Worm (Caenorhabditis elegans) whole organism, L4 larva: Measurements from ENCODE around the gene Y55F3AM.5.

Source experiments
- F10B5.3 ChIP-seq: sonication (generic microtip); optimal IDR thresholded peaks from 2 replicates; lab custom pipeline; 2016; ENCODE audit warnings: mild to moderate bottlenecking, missing genetic modification characterization, missing compliant biosample characterization
- F44E2.7 ChIP-seq: fragments of 200-800 bp; sonication (Bioruptor generic); IDR thresholded peaks from 2 replicates; pipeline ENCODE4 v2.1.2; 2022; ENCODE audit warnings: missing genetic modification characterization, missing compliant biosample characterization
- R02D3.7 ChIP-seq: fragments of 150-350 bp; sonication (generic microtip); optimal IDR thresholded peaks from 3 replicates; lab custom pipeline; 2014; ENCODE audit warnings: missing biosample characterization, missing genetic modification characterization
- T20F7.1 ChIP-seq: fragments of 200-800 bp; sonication (Bioruptor generic); optimal IDR thresholded peaks from 2 replicates; lab custom pipeline; 2018; ENCODE audit warnings: mild to moderate bottlenecking, missing genetic modification characterization, missing compliant biosample characterization
- T26A8.4 ChIP-seq: fragments of 200-800 bp; sonication (Bioruptor generic); IDR thresholded peaks from 2 replicates; pipeline ENCODE4 v1.3.6; 2022; ENCODE audit warnings: missing genetic modification characterization, missing compliant biosample characterization
- Y75B8A.6 ChIP-seq: fragments of 200-800 bp; sonication (Bioruptor generic); IDR thresholded peaks from 2 replicates; pipeline ENCODE4 v1.3.6; 2022; ENCODE audit warnings: missing genetic modification reagents, missing genetic modification characterization, missing compliant biosample characterization
- ama-1 ChIP-seq: fragments of 150-350 bp; optimal IDR thresholded peaks from 2 replicates; lab custom pipeline; 2014; ENCODE audit warnings: inconsistent platforms, mixed read lengths
- ceh-32 ChIP-seq: sonication (generic microtip); optimal IDR thresholded peaks from 2 replicates; lab custom pipeline; 2016; ENCODE audit warnings: mild to moderate bottlenecking, missing genetic modification characterization, missing compliant biosample characterization; ENCODE audit not compliant: poor library complexity
- ctbp-1 ChIP-seq: fragments of 200-800 bp; sonication (Bioruptor generic); IDR thresholded peaks from 2 replicates; pipeline ENCODE4 v1.3.6; 2022; ENCODE audit warnings: missing genetic modification reagents, missing genetic modification characterization, missing compliant biosample characterization
- daf-12 ChIP-seq: fragments of 150-350 bp; optimal IDR thresholded peaks from 2 replicates; lab custom pipeline; 2014; ENCODE audit warnings: missing biosample characterization, missing genetic modification reagents, missing genetic modification characterization
- daf-16 ChIP-seq, 3 experiments: sonication (generic microtip); optimal IDR thresholded peaks; 2 replicates each; lab custom pipeline; 2016 to 2017; ENCODE audit warnings: missing genetic modification characterization in 3 of 3, missing genetic modification reagents in 3 of 3, mild to moderate bottlenecking in 2 of 3, missing compliant biosample characterization in 2 of 3, missing biosample characterization in 1 of 3, moderate library complexity in 1 of 3
- daf-8 ChIP-seq: fragments of 200-800 bp; sonication (Bioruptor generic); IDR thresholded peaks from 2 replicates; pipeline ENCODE4 v1.3.6; 2022; ENCODE audit warnings: missing genetic modification characterization, missing compliant biosample characterization
- dmd-9 ChIP-seq: fragments of 200-800 bp; sonication (Bioruptor generic); IDR thresholded peaks from 2 replicates; pipeline ENCODE4 v1.3.6; 2022; ENCODE audit warnings: missing genetic modification reagents, missing genetic modification characterization, missing compliant biosample characterization
- fkh-10 ChIP-seq: fragments of 150-350 bp; optimal IDR thresholded peaks from 2 replicates; lab custom pipeline; 2014; ENCODE audit warnings: missing biosample characterization, missing genetic modification reagents, missing genetic modification characterization
- gei-8 ChIP-seq: fragments of 200-800 bp; sonication (Bioruptor generic); optimal IDR thresholded peaks from 2 replicates; lab custom pipeline; 2018; ENCODE audit warnings: mild to moderate bottlenecking, missing genetic modification characterization, missing compliant biosample characterization
- hlh-11 ChIP-seq: fragments of 200-800 bp; sonication (Bioruptor generic); optimal IDR thresholded peaks from 2 replicates; lab custom pipeline; 2018; ENCODE audit warnings: mild to moderate bottlenecking, missing genetic modification characterization, missing compliant biosample characterization
- hlh-30 ChIP-seq: sonication (generic microtip); optimal IDR thresholded peaks from 2 replicates; lab custom pipeline; 2017; ENCODE audit warnings: antibody characterized with exemption, mild to moderate bottlenecking, missing genetic modification characterization, missing compliant biosample characterization; ENCODE audit not compliant: insufficient read depth
- jun-1 ChIP-seq: fragments of 150-350 bp; optimal IDR thresholded peaks from 2 replicates; lab custom pipeline; 2014; ENCODE audit warnings: missing biosample characterization, missing genetic modification reagents, missing genetic modification characterization
- lim-7 ChIP-seq: fragments of 200-800 bp; sonication (Bioruptor generic); IDR thresholded peaks from 2 replicates; pipeline ENCODE4 v1.3.6; 2022; ENCODE audit warnings: missing genetic modification characterization, missing compliant biosample characterization
- lin-1 ChIP-seq: fragments of 200-800 bp; sonication (Bioruptor generic); IDR thresholded peaks from 2 replicates; pipeline ENCODE4 v1.3.6; 2022; ENCODE audit warnings: missing genetic modification reagents, missing genetic modification characterization, missing compliant biosample characterization
- mdl-1 ChIP-seq, 2 experiments: fragments of 150-350 bp in 1 of 2; sonication (generic microtip) in 1 of 2; optimal IDR thresholded peaks; 2 replicates each; lab custom pipeline; 2014 to 2017; ENCODE audit warnings: missing biosample characterization in 2 of 2, missing genetic modification characterization in 2 of 2
- mep-1 ChIP-seq: fragments of 150-350 bp; sonication (generic microtip); optimal IDR thresholded peaks from 3 replicates; lab custom pipeline; 2014; ENCODE audit warnings: missing biosample characterization, missing genetic modification characterization
- mxl-2 ChIP-seq: fragments of 200-800 bp; sonication (Bioruptor generic); conservative IDR thresholded peaks from 2 replicates; pipeline ENCODE4 v1.3.6; 2022; ENCODE audit warnings: missing genetic modification reagents, missing genetic modification characterization, missing compliant biosample characterization
- mxl-3 ChIP-seq: fragments of 200-800 bp; sonication (Bioruptor generic); optimal IDR thresholded peaks from 2 replicates; lab custom pipeline; 2018; ENCODE audit warnings: mild to moderate bottlenecking, missing genetic modification characterization, missing compliant biosample characterization
- nhr-102 ChIP-seq: sonication (generic microtip); optimal IDR thresholded peaks from 2 replicates; lab custom pipeline; 2016; ENCODE audit warnings: mild to moderate bottlenecking, missing genetic modification characterization, moderate library complexity, missing compliant biosample characterization
- nhr-11 ChIP-seq: fragments of 150-350 bp; optimal IDR thresholded peaks from 2 replicates; lab custom pipeline; 2014; ENCODE audit warnings: missing biosample characterization, missing genetic modification characterization
- nhr-111 ChIP-seq: fragments of 200-800 bp; sonication (Bioruptor generic); optimal IDR thresholded peaks from 2 replicates; lab custom pipeline; 2018; ENCODE audit warnings: mild to moderate bottlenecking, missing genetic modification characterization, missing compliant biosample characterization
- nhr-237 ChIP-seq: sonication (generic microtip); optimal IDR thresholded peaks from 2 replicates; lab custom pipeline; 2017; ENCODE audit warnings: missing biosample characterization, missing genetic modification characterization
- nhr-25 ChIP-seq: sonication (generic microtip); optimal IDR thresholded peaks from 2 replicates; lab custom pipeline; 2017; ENCODE audit warnings: missing genetic modification characterization, mild to moderate bottlenecking, missing compliant biosample characterization, antibody characterized with exemption, moderate library complexity, borderline replicate concordance; ENCODE audit not compliant: insufficient read depth
- nhr-41 ChIP-seq: fragments of 200-800 bp; sonication (Bioruptor generic); IDR thresholded peaks from 2 replicates; pipeline ENCODE4 v1.3.6; 2022; ENCODE audit warnings: missing genetic modification reagents, missing genetic modification characterization, missing compliant biosample characterization
- nhr-42 ChIP-seq: fragments of 200-800 bp; sonication (Bioruptor generic); IDR thresholded peaks from 2 replicates; pipeline ENCODE4 v1.3.6; 2022; ENCODE audit warnings: missing genetic modification characterization, missing compliant biosample characterization
- nhr-48 ChIP-seq: sonication (generic microtip); optimal IDR thresholded peaks from 2 replicates; lab custom pipeline; 2016; ENCODE audit warnings: mild to moderate bottlenecking, missing genetic modification characterization, missing compliant biosample characterization
- pha-4 ChIP-seq, 2 experiments: fragments of 150-350 bp in 1 of 2; fragments of 200-800 bp in 1 of 2; sonication (Bioruptor generic) in 1 of 2; IDR thresholded peaks in 1 of 2; optimal IDR thresholded peaks in 1 of 2; 2 replicates each; pipeline versions ENCODE4 v1.3.6 to Lab custom; 2014 to 2022; ENCODE audit warnings: missing genetic modification characterization in 2 of 2, missing genetic modification reagents in 2 of 2, missing biosample characterization in 1 of 2, missing compliant biosample characterization in 1 of 2
- pqm-1 ChIP-seq: sonication (generic microtip); optimal IDR thresholded peaks from 2 replicates; lab custom pipeline; 2017; ENCODE audit warnings: missing biosample characterization, missing genetic modification characterization
- rbr-2 ChIP-seq: sonication (generic microtip); optimal IDR thresholded peaks from 2 replicates; lab custom pipeline; 2016; ENCODE audit warnings: missing genotype, missing genetic modification characterization, missing compliant biosample characterization
- skn-1 ChIP-seq: fragments of 150-350 bp; optimal IDR thresholded peaks from 2 replicates; lab custom pipeline; 2014; ENCODE audit warnings: missing biosample characterization, missing genetic modification characterization
- snpc-1.2 ChIP-seq: fragments of 200-800 bp; sonication (Bioruptor generic); IDR thresholded peaks from 2 replicates; pipeline ENCODE4 v1.3.6; 2022; ENCODE audit warnings: missing genetic modification reagents, missing genetic modification characterization, missing compliant biosample characterization
- spr-3 ChIP-seq: fragments of 200-800 bp; sonication (Bioruptor generic); optimal IDR thresholded peaks from 2 replicates; lab custom pipeline; 2018; ENCODE audit warnings: mild to moderate bottlenecking, missing genetic modification characterization, missing compliant biosample characterization
- tra-1 ChIP-seq: fragments of 200-800 bp; sonication (Bioruptor generic); IDR thresholded peaks from 2 replicates; pipeline ENCODE4 v1.3.6; 2022; ENCODE audit warnings: missing genetic modification reagents, missing genetic modification characterization, missing compliant biosample characterization
- unc-130 ChIP-seq: sonication (generic microtip); optimal IDR thresholded peaks from 2 replicates; lab custom pipeline; 2016; ENCODE audit warnings: missing genetic modification reagents, missing genetic modification characterization, missing compliant biosample characterization
- zfp-2 ChIP-seq: sonication (generic microtip); optimal IDR thresholded peaks from 2 replicates; lab custom pipeline; 2016; ENCODE audit warnings: mild to moderate bottlenecking, missing genetic modification characterization, missing compliant biosample characterization
- zip-11 ChIP-seq: fragments of 200-800 bp; sonication (Bioruptor generic); IDR thresholded peaks from 2 replicates; pipeline ENCODE4 v1.3.6; 2022; ENCODE audit warnings: missing genetic modification characterization, missing compliant biosample characterization
- zip-2 ChIP-seq: fragments of 150-350 bp; optimal IDR thresholded peaks from 2 replicates; lab custom pipeline; 2014; ENCODE audit warnings: missing biosample characterization, missing genetic modification characterization
- ztf-7 ChIP-seq: fragments of 150-350 bp; optimal IDR thresholded peaks from 2 replicates; lab custom pipeline; 2014; ENCODE audit warnings: missing biosample characterization, missing genetic modification characterization

The Y55F3AM.5 gene

DNA sequence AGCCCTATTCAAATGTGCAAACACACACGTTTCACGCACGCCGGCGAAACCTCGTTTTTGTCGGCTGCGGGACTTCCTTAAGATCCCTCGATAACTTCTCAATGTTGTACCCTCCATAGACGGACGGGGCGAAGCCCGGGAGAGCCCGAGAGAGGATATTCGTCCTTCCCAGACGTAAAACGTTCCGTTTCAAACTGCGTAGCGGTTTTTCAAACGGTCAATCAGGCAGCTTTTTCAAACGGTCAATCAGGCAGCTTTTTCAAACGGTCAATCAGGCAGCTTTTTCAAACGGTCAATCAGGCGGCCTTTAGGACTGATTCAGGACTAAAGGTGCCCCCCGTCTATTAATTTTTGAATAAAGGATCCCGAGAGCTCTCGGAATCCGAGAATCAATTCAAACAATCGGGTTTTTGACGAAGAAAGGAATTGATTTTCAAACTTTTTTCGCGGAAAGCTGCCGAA, 7.8 kb upstream of the Y55F3AM.5 start (continued):
- TF ChIP-seq nhr-48 (tag; lab: Kevin White, UChicago), result no peak
- peak; percentile 55; the same call in 1 of the 2 replicates for TF ChIP-seq lin-1 (GFP tag; lab: Robert Waterston, UW)
- TF ChIP-seq nhr-111 (GFP tag; lab: Kevin White, UChicago), result peak; percentile 52
- peak; percentile 29 for TF ChIP-seq hlh-11
- TF ChIP-seq jun-1 (tag; lab: Kevin White, UChicago), result no peak
- TF ChIP-seq nhr-102, result peak; percentile 47
- no peak for TF ChIP-seq hlh-30 (tag; lab: Kevin White, UChicago)
- no peak for TF ChIP-seq ztf-7 (tag; lab: Kevin White, UChicago)
- no peak for TF ChIP-seq daf-8 (GFP tag; lab: Robert Waterston, UW)
- TF ChIP-seq Y75B8A.6 (GFP tag; lab: Robert Waterston, UW), result no peak
- TF ChIP-seq dmd-9 (GFP tag; lab: Robert Waterston, UW), result peak; percentile 53; the same call in 1 of the 2 replicates
- no peak for TF ChIP-seq rbr-2
- TF ChIP-seq tra-1 (GFP tag; lab: Robert Waterston, UW), result no peak
- TF ChIP-seq mdl-1 (tag; optimal IDR thresholded peaks at IDR 0.05; lab: Kevin White, UChicago), result no peak
- TF ChIP-seq nhr-11 (tag; lab: Kevin White, UChicago), result no peak
- 0 out of 2 replicates have a peak, but pooled peaks have one; percentile 23 for TF ChIP-seq nhr-42 (GFP tag; lab: Robert Waterston, UW)
- TF ChIP-seq T26A8.4 (GFP tag; lab: Robert Waterston, UW), result peak; percentile 85
- TF ChIP-seq nhr-41 (GFP tag; lab: Robert Waterston, UW), result no peak
- no peak for TF ChIP-seq mxl-2 (GFP tag; lab: Robert Waterston, UW)
- peak; percentile 43 for TF ChIP-seq spr-3 (GFP tag; lab: Kevin White, UChicago)
- TF ChIP-seq skn-1, result no peak
- TF ChIP-seq ama-1 (lab: Kevin White, UChicago), result peak; percentile 95
- TF ChIP-seq ctbp-1 (GFP tag; lab: Robert Waterston, UW), result peak; percentile 41; the same call in 1 of the 2 replicates
- no peak for TF ChIP-seq pqm-1
- TF ChIP-seq snpc-1.2 (GFP tag; lab: Robert Waterston, UW), result peak; percentile 74
- no peak for TF ChIP-seq zfp-2 (tag; lab: Kevin White, UChicago)
- TF ChIP-seq zip-2 (tag; lab: Kevin White, UChicago), result no peak
- peak; percentile 25 for TF ChIP-seq R02D3.7
- peak; percentile 37 for TF ChIP-seq F10B5.3 (tag; lab: Kevin White, UChicago)
- no peak for TF ChIP-seq daf-16 (GFP tag; optimal IDR thresholded peaks at IDR 0.05; lab: Kevin White, UChicago)
- peak; percentile 30 for TF ChIP-seq daf-16 (tag; optimal IDR thresholded peaks at IDR 0.05; lab: Kevin White, UChicago)
- no peak for TF ChIP-seq zip-11 (GFP tag; lab: Robert Waterston, UW)
- TF ChIP-seq mxl-3, result no peak
- TF ChIP-seq nhr-237 (tag; lab: Kevin White, UChicago), result no peak
- 0 out of 2 replicates have a peak, but pooled peaks have one; percentile 69 for TF ChIP-seq lim-7 (GFP tag; lab: Robert Waterston, UW)
- peak; percentile 51 for TF ChIP-seq gei-8
- 0 out of 2 replicates have a peak, but pooled peaks have one; percentile 45 for TF ChIP-seq pha-4 (GFP tag; IDR thresholded peaks at IDR 0.05; lab: Robert Waterston, UW)
- no peak for TF ChIP-seq pha-4 (tag; optimal IDR thresholded peaks at IDR 0.05; lab: Kevin White, UChicago)
- TF ChIP-seq nhr-25 (tag; lab: Kevin White, UChicago), result no peak
- TF ChIP-seq unc-130 (GFP tag; lab: Kevin White, UChicago), result peak; percentile 86
- TF ChIP-seq ceh-32 (tag; lab: Kevin White, UChicago), result no peak
- no peak for TF ChIP-seq daf-12
- 0 out of 2 replicates have a peak, but pooled peaks have one; percentile 75 for TF ChIP-seq F44E2.7 (GFP tag; lab: Robert Waterston, UW)
- no peak for TF ChIP-seq fkh-10 (GFP tag; lab: Kevin White, UChicago)
- TF ChIP-seq mep-1 (tag; lab: Kevin White, UChicago), result peak; percentile 36
- TF ChIP-seq T20F7.1, result no peak
